Fruit fly (Drosophila melanogaster) whole organism, wandering third instar larva: ENCODE measurements around the gene eIF1A.

Experiments used
- Myc ChIP-seq: fragments of >200 bp; optimal IDR thresholded peaks from 2 replicates; lab custom pipeline; 2017
- OdsH ChIP-seq: fragments of 200-800 bp; sonication (Bioruptor generic); optimal IDR thresholded peaks from 2 replicates; lab custom pipeline; 2016; ENCODE audit warnings: missing biosample characterization, mild to moderate bottlenecking, missing genetic modification characterization
- Rel ChIP-seq, 2 experiments: fragments of 200-800 bp; sonication (Bioruptor generic) in 1 of 2; optimal IDR thresholded peaks; 2 replicates in 1 of 2; 3 replicates in 1 of 2; lab custom pipeline; 2016 to 2019; ENCODE audit warnings: mild to moderate bottlenecking in 2 of 2, missing biosample characterization in 2 of 2, missing genetic modification characterization in 2 of 2, moderate library complexity in 1 of 2
- Vsx2 ChIP-seq: fragments of 200-300, 225-300 bp; sonication (Bioruptor generic); optimal IDR thresholded peaks from 2 replicates; lab custom pipeline; 2018; ENCODE audit warnings: missing biosample characterization, missing genetic modification characterization; ENCODE audit not compliant: partially characterized antibody
- br ChIP-seq: fragments of 200-800 bp; sonication (Bioruptor generic); optimal IDR thresholded peaks from 2 replicates; lab custom pipeline; 2016; ENCODE audit warnings: missing biosample characterization, missing genetic modification characterization
- dsf ChIP-seq: sonication (Bioruptor generic); optimal IDR thresholded peaks from 2 replicates; lab custom pipeline; 2016; ENCODE audit warnings: missing biosample characterization, missing genetic modification characterization, borderline replicate concordance
- fru ChIP-seq: fragments of 200-800 bp; sonication (Bioruptor generic); optimal IDR thresholded peaks from 3 replicates; lab custom pipeline; 2016; ENCODE audit warnings: missing biosample characterization, mild to moderate bottlenecking, missing genetic modification characterization
- h ChIP-seq: fragments of 200-800 bp; sonication (Bioruptor generic); optimal IDR thresholded peaks from 3 replicates; lab custom pipeline; 2016; ENCODE audit warnings: missing biosample characterization, mild to moderate bottlenecking, missing genetic modification characterization
- lola ChIP-seq: fragments of >200 bp; optimal IDR thresholded peaks from 2 replicates; lab custom pipeline; 2017; ENCODE audit warnings: missing biosample characterization, missing genetic modification characterization
- pan ChIP-seq: fragments of >200 bp; optimal IDR thresholded peaks from 2 replicates; lab custom pipeline; 2017
- sage ChIP-seq: fragments of 200-800 bp; sonication (Bioruptor generic); optimal IDR thresholded peaks from 2 replicates; lab custom pipeline; 2016; ENCODE audit warnings: missing biosample characterization, mild to moderate bottlenecking, missing genetic modification characterization
- sv ChIP-seq: fragments of 200-800 bp; sonication (Bioruptor generic); optimal IDR thresholded peaks from 3 replicates; lab custom pipeline; 2016; ENCODE audit warnings: missing biosample characterization, missing genetic modification characterization

dm6 chr3R:18277406-18277805, 2.9 kb downstream of the eIF1A start:
- TF ChIP-seq pan (lab: Kevin White, UChicago), result no peak
- TF ChIP-seq dsf (GFP tag; lab: Kevin White, UChicago), result no peak
- no peak for TF ChIP-seq fru (GFP tag; lab: Kevin White, UChicago)
- peak; percentile 79 for TF ChIP-seq h (GFP tag; lab: Kevin White, UChicago)
- no peak for TF ChIP-seq sv
- TF ChIP-seq sage (GFP tag; lab: Kevin White, UChicago), result no peak
- TF ChIP-seq Myc, result no peak
- no peak for TF ChIP-seq Vsx2 (GFP tag; lab: Kevin White, UChicago)
- TF ChIP-seq Rel (GFP tag; optimal IDR thresholded peaks at IDR 0.05; lab: Kevin White, UChicago), result no peak
- TF ChIP-seq Rel (tag; optimal IDR thresholded peaks at IDR 0.05; lab: Kevin White, UChicago), result peak; percentile 61
- TF ChIP-seq lola (GFP tag; lab: Kevin White, UChicago), result no peak
- TF ChIP-seq br (GFP tag; lab: Kevin White, UChicago), result no peak
- TF ChIP-seq OdsH (GFP tag; lab: Kevin White, UChicago), result no peak
